Fruit fly (Drosophila melanogaster) whole organism, prepupa: ENCODE results near the gene Wdr24.
A peak's percentile ranks its signal among the peaks of the same experiment; 100 is the strongest.

ENCODE experiments used
- Blimp-1 ChIP-seq: fragments of 200-800 bp; sonication (Bioruptor generic); optimal IDR thresholded peaks from 3 replicates; lab custom pipeline; 2017; ENCODE audit warnings: missing biosample characterization, missing genetic modification characterization, mild to moderate bottlenecking, moderate library complexity, missing genetic modification reagents
- CG10631 ChIP-seq: fragments of 200-800 bp; sonication (Bioruptor generic); optimal IDR thresholded peaks from 2 replicates; lab custom pipeline; 2016; ENCODE audit warnings: missing biosample characterization, missing genetic modification characterization
- CG10669 ChIP-seq: fragments of 200-800 bp; sonication (Bioruptor generic); optimal IDR thresholded peaks from 3 replicates; lab custom pipeline; 2018; ENCODE audit warnings: missing biosample characterization, mild to moderate bottlenecking, missing genetic modification characterization, moderate library complexity
- CG11294 ChIP-seq: fragments of 200-800 bp; sonication (Bioruptor generic); IDR thresholded peaks from 2 replicates; pipeline ENCODE4 v1.3.6; 2022; ENCODE audit warnings: missing biosample characterization, missing genetic modification characterization
- CG11902 ChIP-seq: fragments of 200-800 bp; sonication (Bioruptor generic); optimal IDR thresholded peaks from 3 replicates; lab custom pipeline; 2016; ENCODE audit warnings: missing biosample characterization, missing genetic modification characterization
- CG15336 ChIP-seq: fragments of 200-800 bp; sonication (Bioruptor generic); IDR thresholded peaks from 2 replicates; pipeline ENCODE4 v1.3.6; 2022; ENCODE audit warnings: missing biosample characterization, missing genetic modification characterization
- CG1621 ChIP-seq: fragments of 200-800 bp; sonication (Bioruptor generic); optimal IDR thresholded peaks from 3 replicates; lab custom pipeline; 2018; ENCODE audit warnings: missing biosample characterization, mild to moderate bottlenecking, missing genetic modification characterization
- CG16779 ChIP-seq: fragments of 200-800 bp; sonication (Bioruptor generic); optimal IDR thresholded peaks from 3 replicates; lab custom pipeline; 2017; ENCODE audit warnings: missing biosample characterization, mild to moderate bottlenecking, missing genetic modification characterization
- CG3032 ChIP-seq: fragments of 200-800 bp; optimal IDR thresholded peaks from 2 replicates; lab custom pipeline; 2019; ENCODE audit warnings: missing biosample characterization, mild to moderate bottlenecking, missing genetic modification characterization, moderate library complexity
- CG32006 ChIP-seq: fragments of 200-800 bp; sonication (Bioruptor generic); optimal IDR thresholded peaks from 3 replicates; lab custom pipeline; 2017; ENCODE audit warnings: missing biosample characterization, mild to moderate bottlenecking, missing genetic modification characterization
- CG34406 ChIP-seq: fragments of 200-800 bp; sonication (Bioruptor generic); optimal IDR thresholded peaks from 3 replicates; lab custom pipeline; 2016; ENCODE audit warnings: missing biosample characterization, missing genetic modification characterization
- CG3919 ChIP-seq: fragments of 200-800 bp; sonication (Bioruptor generic); optimal IDR thresholded peaks from 3 replicates; lab custom pipeline; 2016; ENCODE audit warnings: missing biosample characterization, missing genetic modification characterization
- CG4318 ChIP-seq: fragments of 200-800 bp; sonication (Bioruptor generic); optimal IDR thresholded peaks from 3 replicates; lab custom pipeline; 2017; ENCODE audit warnings: missing biosample characterization, mild to moderate bottlenecking, missing genetic modification characterization
- CG6163 ChIP-seq: fragments of 200-800 bp; sonication (Bioruptor generic); IDR thresholded peaks from 3 replicates; pipeline ENCODE4 v1.3.6; 2022; ENCODE audit warnings: missing biosample characterization, missing genetic modification characterization
- CG6808 ChIP-seq: fragments of 200-800 bp; sonication (Bioruptor generic); optimal IDR thresholded peaks from 3 replicates; lab custom pipeline; 2017; ENCODE audit warnings: missing biosample characterization, missing genetic modification characterization, mild to moderate bottlenecking, moderate library complexity, missing genetic modification reagents
- CG6854 ChIP-seq: fragments of 200-800 bp; sonication (Bioruptor generic); optimal IDR thresholded peaks from 2 replicates; lab custom pipeline; 2017; ENCODE audit warnings: missing biosample characterization, mild to moderate bottlenecking, missing genetic modification characterization
- CG7368 ChIP-seq: fragments of 200-800 bp; sonication (Bioruptor generic); optimal IDR thresholded peaks from 3 replicates; lab custom pipeline; 2016; ENCODE audit warnings: missing biosample characterization, missing genetic modification characterization
- CG8119 ChIP-seq: fragments of 200-800 bp; sonication (Bioruptor generic); IDR thresholded peaks from 3 replicates; pipeline ENCODE4 v1.3.6; 2022; ENCODE audit warnings: missing biosample characterization, missing genetic modification characterization
- CG8319 ChIP-seq: fragments of 200-800 bp; sonication (Bioruptor generic); optimal IDR thresholded peaks from 3 replicates; lab custom pipeline; 2016; ENCODE audit warnings: missing biosample characterization, missing genetic modification characterization
- Eip78C ChIP-seq: fragments of 200-800 bp; sonication (Bioruptor generic); peaks from one replicate; lab custom pipeline; 2016; ENCODE audit warnings: missing biosample characterization, missing genetic modification characterization
- Eip93F ChIP-seq: fragments of 200-800 bp; sonication (Bioruptor generic); optimal IDR thresholded peaks from 2 replicates; lab custom pipeline; 2016; ENCODE audit warnings: missing biosample characterization, mild to moderate bottlenecking, missing genetic modification characterization
- Gug ChIP-seq: fragments of 200-800 bp; sonication (Bioruptor generic); IDR thresholded peaks from 2 replicates; pipeline ENCODE4 v1.3.6; 2022; ENCODE audit warnings: missing biosample characterization, missing genetic modification characterization
- Hr39 ChIP-seq: fragments of 200-800 bp; sonication (Bioruptor generic); optimal IDR thresholded peaks from 2 replicates; lab custom pipeline; 2016; ENCODE audit warnings: missing biosample characterization, missing genetic modification characterization
- Met ChIP-seq: fragments of 200-800 bp; sonication (Bioruptor generic); optimal IDR thresholded peaks from 3 replicates; lab custom pipeline; 2016; ENCODE audit warnings: missing biosample characterization, missing genetic modification characterization
- Sox102F ChIP-seq: fragments of 200-800 bp; sonication (Bioruptor generic); optimal IDR thresholded peaks from 2 replicates; lab custom pipeline; 2016; ENCODE audit warnings: missing biosample characterization, mild to moderate bottlenecking, missing genetic modification characterization
- Sox15 ChIP-seq: fragments of 200-800 bp; sonication (Bioruptor generic); optimal IDR thresholded peaks from 3 replicates; lab custom pipeline; 2016; ENCODE audit warnings: missing biosample characterization, missing genetic modification characterization
- achi ChIP-seq: fragments of 200-800 bp; sonication (Bioruptor generic); optimal IDR thresholded peaks from 3 replicates; lab custom pipeline; 2016; ENCODE audit warnings: missing biosample characterization, missing genetic modification characterization
- cyc ChIP-seq: fragments of 200-800 bp; sonication (Bioruptor generic); optimal IDR thresholded peaks from 3 replicates; lab custom pipeline; 2016; ENCODE audit warnings: missing biosample characterization, missing genetic modification characterization
- dsx ChIP-seq: fragments of 200-800 bp; optimal IDR thresholded peaks from 3 replicates; lab custom pipeline; 2019; ENCODE audit warnings: missing biosample characterization, mild to moderate bottlenecking, missing genetic modification characterization, moderate library complexity; ENCODE audit not compliant: poor library complexity, severe bottlenecking
- eg ChIP-seq: fragments of 200-800 bp; sonication (Bioruptor generic); IDR thresholded peaks from 3 replicates; pipeline ENCODE4 v1.3.6; 2022; ENCODE audit warnings: missing biosample characterization, missing genetic modification characterization
- esn ChIP-seq: fragments of 200-800 bp; sonication (Bioruptor generic); optimal IDR thresholded peaks from 2 replicates; lab custom pipeline; 2016; ENCODE audit warnings: missing biosample characterization, mild to moderate bottlenecking, missing genetic modification characterization, moderate library complexity
- fd85E ChIP-seq: fragments of 200-800 bp; sonication (Bioruptor generic); optimal IDR thresholded peaks from 3 replicates; lab custom pipeline; 2016; ENCODE audit warnings: missing biosample characterization, missing genetic modification characterization
- fkh ChIP-seq: fragments of 200-800 bp; sonication (Bioruptor generic); optimal IDR thresholded peaks from 3 replicates; lab custom pipeline; 2017; ENCODE audit warnings: missing biosample characterization, mild to moderate bottlenecking, missing genetic modification characterization, moderate library complexity
- lz ChIP-seq: fragments of 200-800 bp; sonication (Bioruptor generic); optimal IDR thresholded peaks from 3 replicates; lab custom pipeline; 2016; ENCODE audit warnings: missing biosample characterization, missing genetic modification characterization
- net ChIP-seq: fragments of 200-800 bp; sonication (Bioruptor generic); optimal IDR thresholded peaks from 3 replicates; lab custom pipeline; 2016; ENCODE audit warnings: missing biosample characterization, missing genetic modification characterization
- pdm3 ChIP-seq: fragments of 200-800 bp; sonication (Bioruptor generic); optimal IDR thresholded peaks from 3 replicates; lab custom pipeline; 2016; ENCODE audit warnings: missing biosample characterization, missing genetic modification characterization
- ss ChIP-seq, 2 experiments: fragments of 200-800 bp; sonication (Bioruptor generic); optimal IDR thresholded peaks; 2 replicates in 1 of 2; 3 replicates in 1 of 2; lab custom pipeline; 2017 to 2018; ENCODE audit warnings: mild to moderate bottlenecking in 2 of 2, missing biosample characterization in 2 of 2, missing genetic modification characterization in 2 of 2, moderate library complexity in 1 of 2
- svp ChIP-seq: fragments of 200-800 bp; sonication (Bioruptor generic); peaks from one replicate; lab custom pipeline; 2016; ENCODE audit warnings: missing biosample characterization, missing genetic modification characterization
- topi ChIP-seq: fragments of 200-800 bp; sonication (Bioruptor generic); optimal IDR thresholded peaks from 3 replicates; lab custom pipeline; 2016; ENCODE audit warnings: missing biosample characterization, missing genetic modification characterization
- vri ChIP-seq: fragments of 200-800 bp; sonication (Bioruptor generic); optimal IDR thresholded peaks from 3 replicates; lab custom pipeline; 2016; ENCODE audit warnings: missing biosample characterization, mild to moderate bottlenecking, missing genetic modification characterization

Gene Wdr24

DNA sequence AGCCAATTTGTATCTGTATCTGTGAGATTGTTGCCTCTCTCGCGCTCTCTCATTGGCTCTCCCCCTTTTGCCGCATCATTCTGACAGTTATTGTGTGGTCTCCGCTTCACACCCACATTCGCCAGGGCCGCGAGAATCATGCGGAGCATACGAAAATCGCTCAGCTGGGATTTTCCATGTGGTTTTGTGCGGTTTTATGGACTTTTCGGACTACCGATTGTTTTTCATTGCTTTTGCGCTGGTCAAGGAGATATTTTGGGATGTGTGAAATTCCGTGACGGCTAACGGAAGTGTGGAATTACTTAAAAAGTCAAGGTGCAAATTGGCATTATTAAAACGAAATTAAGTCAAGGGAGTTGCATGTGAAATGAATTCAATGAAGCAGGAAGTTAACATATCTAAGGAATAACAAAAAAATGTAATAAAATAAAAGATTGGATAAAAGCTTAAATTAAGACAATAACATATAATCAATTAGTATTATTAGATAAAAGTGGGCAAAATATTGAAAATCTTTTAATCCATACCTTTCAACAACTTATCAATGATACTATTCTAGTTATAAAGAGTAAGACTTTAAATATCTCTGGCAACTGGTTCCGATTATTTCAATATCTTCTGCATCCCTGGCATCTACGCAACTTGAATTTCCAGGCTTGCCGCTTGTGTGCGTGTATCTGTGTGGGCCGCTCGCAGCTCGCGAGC is 27.4 kb upstream of the Wdr24 start (continued):
- TF ChIP-seq svp (GFP tag; lab: Kevin White, UChicago) = peak; percentile 71
- no peak for TF ChIP-seq CG7368
- TF ChIP-seq Hr39 = peak; percentile 12
- peak; percentile 48 for TF ChIP-seq CG4318 (GFP tag; lab: Kevin White, UChicago)
- peak; percentile 33 for TF ChIP-seq CG10669
- peak; percentile 61 for TF ChIP-seq CG32006 (GFP tag; lab: Kevin White, UChicago)
- TF ChIP-seq CG34406 (GFP tag; lab: Kevin White, UChicago) = peak; percentile 30
- peak; percentile 24 for TF ChIP-seq CG3919 (GFP tag; lab: Kevin White, UChicago)
- TF ChIP-seq esn (GFP tag; lab: Kevin White, UChicago) = peak; percentile 66
- TF ChIP-seq topi = peak; percentile 52
- TF ChIP-seq Eip78C (GFP tag; lab: Kevin White, UChicago) = peak; percentile 93
- TF ChIP-seq Met (GFP tag; lab: Kevin White, UChicago) = peak; percentile 57

DNA sequence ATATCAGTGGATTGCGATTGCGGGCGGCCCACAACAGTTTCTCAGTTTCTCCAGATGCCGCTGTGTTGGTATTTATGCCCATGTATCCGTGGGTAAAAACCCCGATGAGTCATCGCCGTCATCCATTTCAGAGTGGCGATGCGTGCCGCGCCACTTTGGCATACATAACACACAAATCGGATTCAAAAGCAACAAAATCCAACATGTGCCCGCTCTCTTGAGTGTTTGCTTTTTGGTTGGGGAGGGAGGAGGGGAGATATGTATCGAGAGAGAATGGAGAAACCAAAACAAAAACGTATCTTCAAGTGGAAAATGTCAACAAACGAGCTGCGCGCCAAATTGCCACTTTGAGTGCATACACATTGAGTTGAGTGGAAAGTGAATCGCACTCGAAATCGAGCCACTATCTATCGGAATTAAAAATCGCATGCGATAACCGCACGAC is 26.8 kb upstream of the Wdr24 start:
- TF ChIP-seq CG15336 = peak; percentile 18; the same call in 1 of the 2 replicates
- TF ChIP-seq CG16779 = peak; percentile 25
- peak; percentile 17 for TF ChIP-seq dsx (GFP tag; lab: Kevin White, UChicago)
- no peak for TF ChIP-seq Sox102F
- TF ChIP-seq CG8119 (GFP tag; lab: Robert Waterston, UW) = peak; percentile 27; the same call in 1 of the 3 replicates
- TF ChIP-seq fkh (GFP tag; lab: Kevin White, UChicago) = peak; percentile 97
- peak in 1 of 2 experiments; percentile 46 for TF ChIP-seq ss (GFP tag; optimal IDR thresholded peaks at IDR 0.05; lab: Kevin White, UChicago)
- no peak for TF ChIP-seq net
- no peak for TF ChIP-seq topi
- TF ChIP-seq Met (GFP tag; lab: Kevin White, UChicago) = no peak
- no peak for TF ChIP-seq Sox15
- TF ChIP-seq eg (GFP tag; lab: Robert Waterston, UW) = peak; percentile 44; the same call in 1 of the 3 replicates
- TF ChIP-seq CG10631 (GFP tag; lab: Kevin White, UChicago) = no peak
- TF ChIP-seq Hr39 = no peak
- peak; percentile 67 for TF ChIP-seq vri
- TF ChIP-seq CG11294 = no peak
- TF ChIP-seq, all 60 proteins: peak for 8

DNA sequence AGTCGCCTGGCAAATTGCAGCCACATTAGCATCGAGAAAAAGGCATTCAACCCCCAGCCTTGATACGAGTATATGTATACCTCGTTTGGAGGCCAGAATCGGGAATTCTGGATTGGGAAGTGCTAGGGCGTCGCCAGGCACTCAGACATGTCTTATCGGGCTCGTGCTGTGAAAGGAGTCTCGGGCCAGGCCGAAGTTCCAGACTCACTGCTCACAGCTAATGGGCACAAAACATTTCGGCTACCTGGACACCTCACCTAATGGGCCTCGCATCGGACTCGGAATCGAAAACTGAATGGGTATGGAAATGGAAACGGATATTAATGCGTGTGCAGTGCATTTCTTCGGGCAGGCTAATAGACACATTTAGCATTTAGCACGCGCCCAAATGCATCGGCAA is 26.0 kb upstream of the Wdr24 start:
- 0 out of 3 replicates have a peak, but pooled peaks have one; percentile 6 for TF ChIP-seq CG6163 (GFP tag; lab: Robert Waterston, UW)
- TF ChIP-seq lz (GFP tag; lab: Kevin White, UChicago) = no peak

DNA sequence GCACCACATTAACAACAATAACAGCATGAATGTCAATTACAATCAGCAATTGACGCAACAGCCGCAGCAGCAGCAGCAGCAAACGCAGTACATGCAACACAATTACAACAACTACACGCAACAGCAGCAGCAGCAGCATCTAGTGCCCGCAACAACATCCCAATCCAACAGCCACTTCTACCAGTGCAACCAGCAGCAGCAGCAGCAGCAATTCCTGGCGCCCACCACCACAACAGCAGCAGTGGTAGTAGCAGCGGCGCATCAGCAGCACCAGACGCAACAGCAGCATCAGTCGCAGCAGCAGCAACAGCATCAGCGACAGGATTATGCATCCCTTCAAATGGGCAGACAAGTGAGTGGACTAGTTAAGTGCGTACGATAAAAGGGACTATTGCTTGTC is 22.3 kb upstream of the Wdr24 start:
- TF ChIP-seq CG3919 (GFP tag; lab: Kevin White, UChicago) (peak; percentile 9), CG6854 (GFP tag; lab: Kevin White, UChicago) (no peak)

DNA sequence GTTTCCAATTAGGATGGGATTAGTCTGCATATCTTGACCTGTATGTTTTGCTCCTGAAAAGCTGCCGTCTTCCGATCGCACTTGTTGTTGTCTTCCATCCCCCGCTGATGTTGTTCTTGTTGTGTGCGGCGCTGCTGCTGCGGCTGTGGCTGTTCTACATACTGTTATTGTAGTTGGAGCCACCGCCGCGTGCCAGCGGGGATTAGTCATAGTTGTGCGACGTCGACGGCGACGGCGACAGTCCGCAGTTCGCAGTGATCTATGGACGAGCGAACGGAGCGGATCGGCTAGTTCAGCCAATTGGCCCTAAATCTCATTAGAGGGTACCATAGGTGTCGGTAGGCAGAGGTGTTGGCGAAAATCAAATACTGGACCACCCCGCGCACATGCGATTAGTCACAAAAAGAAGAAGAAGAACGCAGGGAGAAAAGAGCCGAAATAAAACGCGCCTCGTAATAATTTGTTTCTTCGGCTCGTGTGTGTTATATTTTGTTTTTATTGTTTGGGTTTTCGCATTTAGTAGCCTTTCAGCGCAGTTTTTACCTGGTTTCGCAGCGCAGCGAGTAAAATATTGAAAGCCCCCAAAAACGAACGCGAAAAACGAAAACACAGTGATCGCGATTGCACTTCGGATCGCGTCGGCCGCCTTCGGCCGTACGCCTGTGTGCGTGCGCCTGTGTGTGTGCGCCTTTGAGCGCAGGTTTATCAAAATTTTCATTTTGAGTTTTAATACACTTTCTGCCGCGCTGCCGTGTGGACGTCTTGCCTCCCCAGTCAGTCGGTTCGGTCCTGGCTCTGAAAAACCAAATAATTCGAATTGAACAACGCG is 20.6 kb upstream of the Wdr24 start, which contains the start of gene kay:
Gene kay (plus strand): TSS at position 729 of the 829 bp plus-strand sequence.
- TF ChIP-seq Blimp-1 (GFP tag; lab: Kevin White, UChicago) (no peak), svp (GFP tag; lab: Kevin White, UChicago) (peak; percentile 48), CG3032 (tag; lab: Kevin White, UChicago) (no peak), pdm3 (GFP tag; lab: Kevin White, UChicago) (no peak), Eip78C (GFP tag; lab: Kevin White, UChicago) (peak; percentile 54), ss (GFP tag; optimal IDR thresholded peaks at IDR 0.05; lab: Kevin White, UChicago) (peak in 1 of 2 experiments; percentile 31), CG6808 (GFP tag; lab: Kevin White, UChicago) (peak; percentile 11), CG11902 (no peak), Met (GFP tag; lab: Kevin White, UChicago) (peak; percentile 26), fkh (GFP tag; lab: Kevin White, UChicago) (no peak), CG1621 (tag; lab: Kevin White, UChicago) (no peak), cyc (GFP tag; lab: Kevin White, UChicago) (no peak), CG34406 (GFP tag; lab: Kevin White, UChicago) (no peak), CG3919 (GFP tag; lab: Kevin White, UChicago) (peak; percentile 18), CG7368 (no peak), CG6163 (GFP tag; lab: Robert Waterston, UW) (0 out of 3 replicates have a peak, but pooled peaks have one; percentile 33), CG8319 (GFP tag; lab: Kevin White, UChicago) (no peak), CG6854 (GFP tag; lab: Kevin White, UChicago) (peak; percentile 55), achi (no peak), fd85E (GFP tag; lab: Kevin White, UChicago) (no peak), Eip93F (GFP tag; lab: Kevin White, UChicago) (peak; percentile 47), Gug (GFP tag; lab: Robert Waterston, UW) (no peak), net (no peak)
